Worm (Caenorhabditis elegans) whole organism, L4 larva: ENCODE results near the gene B0513.90.

Experiments used
- F49E8.2 ChIP-seq: sonication (generic microtip); optimal IDR thresholded peaks from 2 replicates; lab custom pipeline; 2016; ENCODE audit warnings: missing compliant biosample characterization, mild to moderate bottlenecking, missing genetic modification characterization, borderline replicate concordance
- R02D3.7 ChIP-seq: fragments of 150-350 bp; sonication (generic microtip); optimal IDR thresholded peaks from 3 replicates; lab custom pipeline; 2014; ENCODE audit warnings: missing biosample characterization, missing genetic modification characterization
- T20F7.1 ChIP-seq: fragments of 200-800 bp; sonication (Bioruptor generic); optimal IDR thresholded peaks from 2 replicates; lab custom pipeline; 2018; ENCODE audit warnings: mild to moderate bottlenecking, missing genetic modification characterization, missing compliant biosample characterization
- Y48G9A.11 ChIP-seq: fragments of 200-800 bp; sonication (Bioruptor generic); IDR thresholded peaks from 2 replicates; pipeline ENCODE4 v1.3.6; 2022; ENCODE audit warnings: missing genetic modification reagents, missing genetic modification characterization, missing compliant biosample characterization
- aha-1 ChIP-seq: fragments of 150-350 bp; peaks from one replicate; lab custom pipeline; 2014; ENCODE audit warnings: missing biosample characterization, missing genetic modification characterization
- aly-2 ChIP-seq: sonication (generic microtip); optimal IDR thresholded peaks from 2 replicates; lab custom pipeline; 2018; ENCODE audit warnings: missing biosample characterization, missing genetic modification characterization
- attf-4 ChIP-seq: sonication (generic microtip); optimal IDR thresholded peaks from 3 replicates; lab custom pipeline; 2017; ENCODE audit warnings: missing biosample characterization, missing genetic modification characterization
- ceh-20 ChIP-seq: fragments of 200-800 bp; sonication (Bioruptor generic); IDR thresholded peaks from 2 replicates; pipeline ENCODE4 v1.3.6; 2022; ENCODE audit warnings: missing genetic modification reagents, missing genetic modification characterization, missing compliant biosample characterization
- ces-1 ChIP-seq: fragments of 150-350 bp; sonication (generic microtip); optimal IDR thresholded peaks from 4 replicates; lab custom pipeline; 2014; ENCODE audit warnings: missing biosample characterization, missing genetic modification reagents, missing genetic modification characterization
- cey-2 ChIP-seq: sonication (generic microtip); optimal IDR thresholded peaks from 3 replicates; lab custom pipeline; 2017; ENCODE audit warnings: missing genetic modification characterization, mild to moderate bottlenecking, missing compliant biosample characterization, antibody characterized with exemption, borderline replicate concordance; ENCODE audit not compliant: insufficient read depth
- daf-16 ChIP-seq, 3 experiments: sonication (generic microtip); optimal IDR thresholded peaks; 2 replicates each; lab custom pipeline; 2016 to 2017; ENCODE audit warnings: missing genetic modification characterization in 3 of 3, missing genetic modification reagents in 3 of 3, mild to moderate bottlenecking in 2 of 3, missing compliant biosample characterization in 2 of 3, missing biosample characterization in 1 of 3, moderate library complexity in 1 of 3
- daf-19 ChIP-seq: fragments of 200-800 bp; sonication (Bioruptor generic); conservative IDR thresholded peaks from 2 replicates; pipeline ENCODE4 v1.3.6; 2022; ENCODE audit warnings: missing genetic modification characterization, missing compliant biosample characterization
- dmd-9 ChIP-seq: fragments of 200-800 bp; sonication (Bioruptor generic); IDR thresholded peaks from 2 replicates; pipeline ENCODE4 v1.3.6; 2022; ENCODE audit warnings: missing genetic modification reagents, missing genetic modification characterization, missing compliant biosample characterization
- dve-1 ChIP-seq: sonication (generic microtip); optimal IDR thresholded peaks from 2 replicates; lab custom pipeline; 2017; ENCODE audit warnings: antibody characterized with exemption, mild to moderate bottlenecking, missing genetic modification characterization, missing compliant biosample characterization; ENCODE audit not compliant: insufficient read depth
- egl-43 ChIP-seq: fragments of 200-800 bp; sonication (Bioruptor generic); IDR thresholded peaks from 2 replicates; pipeline ENCODE4 v1.3.6; 2022; ENCODE audit warnings: missing genetic modification reagents, missing genetic modification characterization, missing compliant biosample characterization
- fkh-10 ChIP-seq: fragments of 150-350 bp; optimal IDR thresholded peaks from 2 replicates; lab custom pipeline; 2014; ENCODE audit warnings: missing biosample characterization, missing genetic modification reagents, missing genetic modification characterization
- fos-1 ChIP-seq: fragments of 150-350 bp; optimal IDR thresholded peaks from 2 replicates; lab custom pipeline; 2014; ENCODE audit warnings: missing biosample characterization, missing genetic modification characterization
- gei-8 ChIP-seq: fragments of 200-800 bp; sonication (Bioruptor generic); optimal IDR thresholded peaks from 2 replicates; lab custom pipeline; 2018; ENCODE audit warnings: mild to moderate bottlenecking, missing genetic modification characterization, missing compliant biosample characterization
- hmg-1.1 ChIP-seq: fragments of 200-800 bp; sonication (Bioruptor generic); IDR thresholded peaks from 2 replicates; pipeline ENCODE4 v1.3.6; 2022; ENCODE audit warnings: missing genetic modification reagents, missing genetic modification characterization, missing compliant biosample characterization
- lim-7 ChIP-seq: fragments of 200-800 bp; sonication (Bioruptor generic); IDR thresholded peaks from 2 replicates; pipeline ENCODE4 v1.3.6; 2022; ENCODE audit warnings: missing genetic modification characterization, missing compliant biosample characterization
- lin-1 ChIP-seq: fragments of 200-800 bp; sonication (Bioruptor generic); IDR thresholded peaks from 2 replicates; pipeline ENCODE4 v1.3.6; 2022; ENCODE audit warnings: missing genetic modification reagents, missing genetic modification characterization, missing compliant biosample characterization
- lin-13 ChIP-seq: fragments of 150-350 bp; optimal IDR thresholded peaks from 2 replicates; lab custom pipeline; 2014; ENCODE audit warnings: missing biosample characterization, missing genetic modification reagents, missing genetic modification characterization
- lin-15B ChIP-seq: fragments of 150-350 bp; sonication (generic microtip); optimal IDR thresholded peaks from 3 replicates; lab custom pipeline; 2014; ENCODE audit warnings: missing biosample characterization, missing genetic modification characterization
- lir-3 ChIP-seq: sonication (generic microtip); optimal IDR thresholded peaks from 2 replicates; lab custom pipeline; 2016; ENCODE audit warnings: mild to moderate bottlenecking, missing genetic modification characterization, missing compliant biosample characterization
- lsy-2 ChIP-seq, 2 experiments: fragments of 150-350 bp in 1 of 2; sonication (generic microtip) in 1 of 2; optimal IDR thresholded peaks; 2 replicates each; lab custom pipeline; 2014 to 2017; ENCODE audit warnings: missing biosample characterization in 2 of 2, missing genetic modification characterization in 2 of 2
- madf-9 ChIP-seq: fragments of 200-800 bp; sonication (Bioruptor generic); conservative IDR thresholded peaks from 2 replicates; pipeline ENCODE4 v1.3.6; 2022; ENCODE audit warnings: missing genetic modification reagents, missing genetic modification characterization, missing compliant biosample characterization
- mdl-1 ChIP-seq, 2 experiments: fragments of 150-350 bp in 1 of 2; sonication (generic microtip) in 1 of 2; optimal IDR thresholded peaks; 2 replicates each; lab custom pipeline; 2014 to 2017; ENCODE audit warnings: missing biosample characterization in 2 of 2, missing genetic modification characterization in 2 of 2
- mdt-29 ChIP-seq: fragments of 200-800 bp; sonication (Bioruptor generic); IDR thresholded peaks from 2 replicates; pipeline ENCODE4 v1.3.6; 2022; ENCODE audit warnings: missing genetic modification reagents, missing genetic modification characterization, missing compliant biosample characterization
- mep-1 ChIP-seq: fragments of 150-350 bp; sonication (generic microtip); optimal IDR thresholded peaks from 3 replicates; lab custom pipeline; 2014; ENCODE audit warnings: missing biosample characterization, missing genetic modification characterization
- nhr-11 ChIP-seq: fragments of 150-350 bp; optimal IDR thresholded peaks from 2 replicates; lab custom pipeline; 2014; ENCODE audit warnings: missing biosample characterization, missing genetic modification characterization
- nhr-111 ChIP-seq: fragments of 200-800 bp; sonication (Bioruptor generic); optimal IDR thresholded peaks from 2 replicates; lab custom pipeline; 2018; ENCODE audit warnings: mild to moderate bottlenecking, missing genetic modification characterization, missing compliant biosample characterization
- nhr-25 ChIP-seq: sonication (generic microtip); optimal IDR thresholded peaks from 2 replicates; lab custom pipeline; 2017; ENCODE audit warnings: missing genetic modification characterization, mild to moderate bottlenecking, missing compliant biosample characterization, antibody characterized with exemption, moderate library complexity, borderline replicate concordance; ENCODE audit not compliant: insufficient read depth
- nhr-28 ChIP-seq: fragments of 150-350 bp; optimal IDR thresholded peaks from 2 replicates; lab custom pipeline; 2014; ENCODE audit warnings: missing biosample characterization, missing genetic modification characterization
- nhr-48 ChIP-seq: sonication (generic microtip); optimal IDR thresholded peaks from 2 replicates; lab custom pipeline; 2016; ENCODE audit warnings: mild to moderate bottlenecking, missing genetic modification characterization, missing compliant biosample characterization
- nhr-77 ChIP-seq: fragments of 150-350 bp; optimal IDR thresholded peaks from 2 replicates; lab custom pipeline; 2014; ENCODE audit warnings: missing biosample characterization, missing genetic modification characterization
- pha-4 ChIP-seq, 2 experiments: fragments of 150-350 bp in 1 of 2; fragments of 200-800 bp in 1 of 2; sonication (Bioruptor generic) in 1 of 2; IDR thresholded peaks in 1 of 2; optimal IDR thresholded peaks in 1 of 2; 2 replicates each; pipeline versions ENCODE4 v1.3.6 to Lab custom; 2014 to 2022; ENCODE audit warnings: missing genetic modification characterization in 2 of 2, missing genetic modification reagents in 2 of 2, missing biosample characterization in 1 of 2, missing compliant biosample characterization in 1 of 2
- rbr-2 ChIP-seq: sonication (generic microtip); optimal IDR thresholded peaks from 2 replicates; lab custom pipeline; 2016; ENCODE audit warnings: missing genotype, missing genetic modification characterization, missing compliant biosample characterization
- sdz-12 ChIP-seq: fragments of 200-800 bp; sonication (Bioruptor generic); optimal IDR thresholded peaks from 2 replicates; lab custom pipeline; 2018; ENCODE audit warnings: mild to moderate bottlenecking, missing genetic modification characterization, missing compliant biosample characterization
- snpc-1.2 ChIP-seq: fragments of 200-800 bp; sonication (Bioruptor generic); IDR thresholded peaks from 2 replicates; pipeline ENCODE4 v1.3.6; 2022; ENCODE audit warnings: missing genetic modification reagents, missing genetic modification characterization, missing compliant biosample characterization
- snpc-4 ChIP-seq: fragments of 150-350 bp; optimal IDR thresholded peaks from 2 replicates; lab custom pipeline; 2014; ENCODE audit warnings: missing biosample characterization, missing genetic modification characterization
- spr-1 ChIP-seq: sonication (generic microtip); optimal IDR thresholded peaks from 2 replicates; lab custom pipeline; 2016; ENCODE audit warnings: mild to moderate bottlenecking, missing genetic modification characterization, missing compliant biosample characterization
- tag-97 ChIP-seq: fragments of 200-800 bp; sonication (Bioruptor generic); IDR thresholded peaks from 2 replicates; pipeline ENCODE4 v1.3.6; 2022; ENCODE audit warnings: missing genetic modification characterization, missing compliant biosample characterization
- unc-39 ChIP-seq: sonication (generic microtip); optimal IDR thresholded peaks from 2 replicates; lab custom pipeline; 2017; ENCODE audit warnings: missing biosample characterization, missing genetic modification characterization
- unc-62 ChIP-seq, 3 experiments: fragments of 150-350 bp in 1 of 3; sonication (generic microtip); optimal IDR thresholded peaks in 2 of 3; peaks in 1 of 3; 1 replicate in 1 of 3; 2 replicates in 2 of 3; lab custom pipeline; 2014 to 2017; ENCODE audit warnings: missing biosample characterization in 3 of 3, missing genetic modification characterization in 3 of 3, missing genetic modification reagents in 3 of 3, missing genotype in 1 of 3
- zag-1 ChIP-seq: fragments of 150-350 bp; optimal IDR thresholded peaks from 2 replicates; lab custom pipeline; 2014; ENCODE audit warnings: missing biosample characterization, missing genetic modification characterization
- zfp-2 ChIP-seq: sonication (generic microtip); optimal IDR thresholded peaks from 2 replicates; lab custom pipeline; 2016; ENCODE audit warnings: mild to moderate bottlenecking, missing genetic modification characterization, missing compliant biosample characterization
- zip-11 ChIP-seq: fragments of 200-800 bp; sonication (Bioruptor generic); IDR thresholded peaks from 2 replicates; pipeline ENCODE4 v1.3.6; 2022; ENCODE audit warnings: missing genetic modification characterization, missing compliant biosample characterization

Gene B0513.90

ce11 chrIV:13887408-13888163, 20.7 kb downstream of the B0513.90 start, which contains the start of gene lin-66:
TSS of gene lin-66 (plus strand) at chrIV:13888079.
- peak; percentile 84 for TF ChIP-seq ceh-20
- TF ChIP-seq ces-1 (GFP tag; lab: Kevin White, UChicago), result no peak
- peak; percentile 56 to 64 for TF ChIP-seq daf-16 (GFP tag; optimal IDR thresholded peaks at IDR 0.05; lab: Kevin White, UChicago)
- TF ChIP-seq daf-16 (tag; optimal IDR thresholded peaks at IDR 0.05; lab: Kevin White, UChicago), result peak; percentile 67
- TF ChIP-seq lin-1, result peak; percentile 68; the same call in 1 of the 2 replicates
- peak; percentile 82 for TF ChIP-seq nhr-48
- peak; percentile 81 for TF ChIP-seq T20F7.1 (GFP tag; lab: Kevin White, UChicago)
- TF ChIP-seq daf-19, result no peak
- TF ChIP-seq dve-1, result peak; percentile 79
- TF ChIP-seq fkh-10 (GFP tag; lab: Kevin White, UChicago), result peak; percentile 70
- TF ChIP-seq sdz-12 (GFP tag; lab: Kevin White, UChicago), result peak; percentile 81
- peak; percentile 95 for TF ChIP-seq rbr-2 (tag; lab: Kevin White, UChicago)
- peak; percentile 16 for TF ChIP-seq zfp-2 (tag; lab: Kevin White, UChicago)
- TF ChIP-seq hmg-1.1 (GFP tag; lab: Robert Waterston, UW), result peak; percentile 96
- no peak for TF ChIP-seq unc-39
- peak; percentile 80 for TF ChIP-seq lin-13 (GFP tag; lab: Kevin White, UChicago)
- TF ChIP-seq zag-1 (tag; lab: Kevin White, UChicago), result no peak
- TF ChIP-seq gei-8 (GFP tag; lab: Kevin White, UChicago), result peak; percentile 2
- TF ChIP-seq tag-97 (GFP tag; lab: Robert Waterston, UW), result no peak
- peak; percentile 84 for TF ChIP-seq egl-43
- TF ChIP-seq unc-62 (GFP tag; optimal IDR thresholded peaks at IDR 0.05 in 1 of 2; lab: Kevin White, UChicago), result peak in 1 of 2 experiments; percentile 98
- no peak for TF ChIP-seq unc-62 (tag; optimal IDR thresholded peaks at IDR 0.05; lab: Kevin White, UChicago)
- TF ChIP-seq F49E8.2 (tag; lab: Kevin White, UChicago), result no peak
- peak; percentile 97 for TF ChIP-seq aha-1 (tag; lab: Kevin White, UChicago)
- TF ChIP-seq aly-2 (tag; lab: Kevin White, UChicago), result no peak
- TF ChIP-seq snpc-4 (tag; lab: Kevin White, UChicago), result no peak
- TF ChIP-seq madf-9 (GFP tag; lab: Robert Waterston, UW), result peak; percentile 68
- peak; percentile 58 for TF ChIP-seq cey-2 (tag; lab: Kevin White, UChicago)
- peak; percentile 72 for TF ChIP-seq nhr-77 (tag; lab: Kevin White, UChicago)
- peak; percentile 87 to 92 for TF ChIP-seq mdl-1 (tag; optimal IDR thresholded peaks at IDR 0.05; lab: Kevin White, UChicago)
- TF ChIP-seq spr-1 (tag; lab: Kevin White, UChicago), result peak; percentile 72
- peak; percentile 25 for TF ChIP-seq lir-3
- peak; percentile 54 for TF ChIP-seq nhr-28 (tag; lab: Kevin White, UChicago)
- no peak for TF ChIP-seq R02D3.7
- TF ChIP-seq attf-4 (tag; lab: Kevin White, UChicago), result no peak
- 0 out of 2 replicates have a peak, but pooled peaks have one; percentile 38 for TF ChIP-seq mdt-29 (GFP tag; lab: Robert Waterston, UW)
- TF ChIP-seq nhr-11 (tag; lab: Kevin White, UChicago), result peak; percentile 81
- no peak for TF ChIP-seq lin-15B (tag; lab: Kevin White, UChicago)
- TF ChIP-seq nhr-25 (tag; lab: Kevin White, UChicago), result peak; percentile 81
- TF ChIP-seq Y48G9A.11, result no peak
- TF ChIP-seq zip-11 (GFP tag; lab: Robert Waterston, UW), result no peak
- TF ChIP-seq snpc-1.2 (GFP tag; lab: Robert Waterston, UW), result peak; percentile 54; the same call in 1 of the 2 replicates
- TF ChIP-seq lim-7 (GFP tag; lab: Robert Waterston, UW), result peak; percentile 50; the same call in 1 of the 2 replicates
- TF ChIP-seq pha-4 (GFP tag; IDR thresholded peaks at IDR 0.05; lab: Robert Waterston, UW), result peak; percentile 87
- TF ChIP-seq pha-4 (tag; optimal IDR thresholded peaks at IDR 0.05; lab: Kevin White, UChicago), result no peak
- TF ChIP-seq fos-1, result no peak
- peak; percentile 96 for TF ChIP-seq mep-1 (tag; lab: Kevin White, UChicago)
- 0 out of 2 replicates have a peak, but pooled peaks have one; percentile 30 for TF ChIP-seq dmd-9 (GFP tag; lab: Robert Waterston, UW)
- TF ChIP-seq nhr-111, result no peak
- peak; percentile 74 to 80 for TF ChIP-seq lsy-2 (tag; optimal IDR thresholded peaks at IDR 0.05; lab: Kevin White, UChicago)
